Fruit fly (Drosophila melanogaster): ENCODE results near the gene Naxd.

Naxd gene

dm6 chr3L:19085688-19086363 is 11.7 kb downstream of the Naxd start:
- no peak for TF ChIP-seq Crg-1 (GFP tag; optimal IDR thresholded peaks at IDR 0.05)
- peak; percentile 41 for TF ChIP-seq cic (GFP tag; optimal IDR thresholded peaks at IDR 0.05)

- TF ChIP-seq Crg-1 (GFP tag; optimal IDR thresholded peaks at IDR 0.05) (no peak), CG7101 (tag; optimal IDR thresholded peaks at IDR 0.05) (no peak), CG14711 (tag; optimal IDR thresholded peaks at IDR 0.05) (no peak), cic (GFP tag; optimal IDR thresholded peaks at IDR 0.05) (no peak), tj (GFP tag; optimal IDR thresholded peaks at IDR 0.05) (no peak), CG12768 (GFP tag; optimal IDR thresholded peaks at IDR 0.05) (no peak), pad (GFP tag; optimal IDR thresholded peaks at IDR 0.05) (no peak), CG33017 (tag; optimal IDR thresholded peaks at IDR 0.05) (no peak), CG5204 (GFP tag; optimal IDR thresholded peaks at IDR 0.05) (no peak), ovo (GFP tag; optimal IDR thresholded peaks at IDR 0.05) (no peak), Mnt (GFP tag; optimal IDR thresholded peaks at IDR 0.05) (no peak), CG7045 (GFP tag; optimal IDR thresholded peaks at IDR 0.05) (no peak), cnc (optimal IDR thresholded peaks at IDR 0.05) (no peak), CG1620 (GFP tag; optimal IDR thresholded peaks at IDR 0.05) (no peak)
Measured at dm6 chr3L:19083126-19083525, 14.4 kb downstream of the Naxd start.

dm6 chr3L:19080926-19081700 is 16.4 kb downstream of the Naxd start:
- no peak for TF ChIP-seq Mnt (GFP tag; optimal IDR thresholded peaks at IDR 0.05)
- TF ChIP-seq CG7101 (tag; optimal IDR thresholded peaks at IDR 0.05) = no peak
- TF ChIP-seq Crg-1 (GFP tag; optimal IDR thresholded peaks at IDR 0.05) = no peak
- TF ChIP-seq CG5204 (GFP tag; optimal IDR thresholded peaks at IDR 0.05) = no peak
- no peak for TF ChIP-seq Hr96 (GFP tag; optimal IDR thresholded peaks at IDR 0.05)
- TF ChIP-seq cnc (optimal IDR thresholded peaks at IDR 0.05) = no peak
- no peak for TF ChIP-seq bab1 (GFP tag; optimal IDR thresholded peaks at IDR 0.05)
- no peak for TF ChIP-seq pad (GFP tag; optimal IDR thresholded peaks at IDR 0.05)
- no peak for TF ChIP-seq ovo (GFP tag; optimal IDR thresholded peaks at IDR 0.05)
- TF ChIP-seq cic (GFP tag; optimal IDR thresholded peaks at IDR 0.05) = no peak
- no peak for TF ChIP-seq Clk (GFP tag; optimal IDR thresholded peaks at IDR 0.05)

dm6 chr3L:19079798-19080691 is 17.5 kb downstream of the Naxd start:
- TF ChIP-seq ovo (GFP tag; optimal IDR thresholded peaks at IDR 0.05) (no peak), tj (GFP tag; optimal IDR thresholded peaks at IDR 0.05) (peak; percentile 75), kay (GFP tag; ENCODE audit: borderline replicate concordance) (peak; percentile 28), Clk (GFP tag; optimal IDR thresholded peaks at IDR 0.05) (no peak), pad (GFP tag; optimal IDR thresholded peaks at IDR 0.05) (peak; percentile 93)

dm6 chr3L:19079067-19079466 is 18.4 kb downstream of the Naxd start:
- TF ChIP-seq CG33017 (tag; optimal IDR thresholded peaks at IDR 0.05) (no peak), pad (GFP tag; optimal IDR thresholded peaks at IDR 0.05) (peak; percentile 98), CG7045 (GFP tag; optimal IDR thresholded peaks at IDR 0.05) (no peak)

dm6 chr3L:19078444-19078843 is 19.1 kb downstream of the Naxd start:
- no peak for TF ChIP-seq cnc (optimal IDR thresholded peaks at IDR 0.05)

dm6 chr3L:19075976-19076375 is 21.5 kb downstream of the Naxd start:
- TF ChIP-seq kay (GFP tag; ENCODE audit: borderline replicate concordance) (peak; percentile 70), CG7045 (GFP tag; optimal IDR thresholded peaks at IDR 0.05) (no peak), CG7101 (tag; optimal IDR thresholded peaks at IDR 0.05) (no peak), bab1 (GFP tag; optimal IDR thresholded peaks at IDR 0.05) (no peak)

All from whole organism, adult.